Worm (Caenorhabditis elegans): ENCODE results near the gene prx-13.

DNA sequence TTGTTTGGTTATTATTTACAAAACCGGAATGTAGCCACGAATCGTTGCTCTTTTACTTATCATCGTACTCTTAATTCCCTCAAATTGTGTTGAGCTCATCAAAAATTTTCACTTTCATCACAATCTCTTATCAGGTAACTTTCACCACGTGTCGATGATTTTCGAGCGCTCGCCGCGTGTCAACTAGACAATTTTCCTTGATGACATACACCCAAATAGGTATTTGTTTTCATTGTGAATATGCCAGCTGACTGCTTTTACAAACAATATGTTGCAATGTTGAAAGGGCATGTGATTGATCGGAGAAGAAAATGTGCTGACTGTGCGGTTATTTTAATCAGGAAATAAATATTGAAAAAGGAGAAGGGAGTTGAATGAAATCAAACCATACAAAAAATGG, 12.9 kb upstream of the prx-13 start:
- TF ChIP-seq attf-4 (tag; optimal IDR thresholded peaks at IDR 0.05), result no peak
- TF ChIP-seq lsy-2 (tag; optimal IDR thresholded peaks at IDR 0.05), result no peak
- TF ChIP-seq lin-13 (GFP tag; optimal IDR thresholded peaks at IDR 0.05), result no peak
- no peak for TF ChIP-seq ceh-28 (tag; optimal IDR thresholded peaks at IDR 0.05)
- TF ChIP-seq nhr-11 (tag; optimal IDR thresholded peaks at IDR 0.05), result no peak
- TF ChIP-seq ZK337.2 (GFP tag; IDR thresholded peaks at IDR 0.05), result no peak
- no peak for TF ChIP-seq ceh-62 (tag; optimal IDR thresholded peaks at IDR 0.05)
- TF ChIP-seq aly-2 (tag; optimal IDR thresholded peaks at IDR 0.05), result no peak
- no peak for TF ChIP-seq ZK546.5 (tag; optimal IDR thresholded peaks at IDR 0.05)
- TF ChIP-seq hlh-11 (tag; optimal IDR thresholded peaks at IDR 0.05), result peak; percentile 77
- no peak for TF ChIP-seq gei-8 (GFP tag; optimal IDR thresholded peaks at IDR 0.05)
